Fruit fly (Drosophila melanogaster): ENCODE results near the gene CG9231.

dm6 chr3L:19580709-19581227, 5.0 kb downstream of the CG9231 start:
- TF ChIP-seq Sox102F (GFP tag; optimal IDR thresholded peaks at IDR 0.05), result no peak
- no peak for TF ChIP-seq CG11902 (GFP tag; optimal IDR thresholded peaks at IDR 0.05)
- TF ChIP-seq fd59A (GFP tag; optimal IDR thresholded peaks at IDR 0.05), result no peak
- no peak for TF ChIP-seq ss (GFP tag; optimal IDR thresholded peaks at IDR 0.05)

All from whole organism, prepupa.